Worm (Caenorhabditis elegans) whole organism, young adult: ENCODE results near the gene rips-1.

Experiments
- B0035.1 ChIP-seq: sonication (generic microtip); optimal IDR thresholded peaks from 2 replicates; lab custom pipeline; 2016; ENCODE audit warnings: missing genetic modification characterization, mild to moderate bottlenecking, missing compliant biosample characterization, missing genotype, missing genetic modification reagents
- B0336.3 ChIP-seq: fragments of 200-800 bp; sonication (Bioruptor generic); IDR thresholded peaks from 2 replicates; pipeline ENCODE4 v1.3.6; 2022; ENCODE audit warnings: missing genetic modification characterization, missing compliant biosample characterization
- F10E7.11 ChIP-seq: sonication (generic microtip); optimal IDR thresholded peaks from 2 replicates; lab custom pipeline; 2017; ENCODE audit warnings: mild to moderate bottlenecking, missing genetic modification characterization, moderate library complexity, missing compliant biosample characterization
- K11D2.4 ChIP-seq: fragments of 200-800 bp; sonication (Bioruptor generic); IDR thresholded peaks from 2 replicates; pipeline ENCODE4 v1.3.6; 2022; ENCODE audit warnings: missing genetic modification reagents, missing genetic modification characterization, missing compliant biosample characterization
- Y56A3A.18 ChIP-seq: fragments of 200-800 bp; sonication (Bioruptor generic); IDR thresholded peaks from 2 replicates; pipeline ENCODE4 v1.3.6; 2022; ENCODE audit warnings: missing genetic modification reagents, missing genetic modification characterization, missing compliant biosample characterization
- attf-5 ChIP-seq: fragments of 200-800 bp; sonication (Bioruptor generic); optimal IDR thresholded peaks from 2 replicates; lab custom pipeline; 2018; ENCODE audit warnings: mild to moderate bottlenecking, missing genetic modification characterization, missing compliant biosample characterization
- bed-1 ChIP-seq: fragments of 200-800 bp; sonication (Bioruptor generic); IDR thresholded peaks from 2 replicates; pipeline ENCODE4 v1.3.6; 2022; ENCODE audit warnings: missing genetic modification reagents, missing genetic modification characterization, missing compliant biosample characterization
- cebp-1 ChIP-seq, 2 experiments: fragments of 200-800 bp in 1 of 2; sonication (Bioruptor generic) in 1 of 2; sonication (generic microtip) in 1 of 2; IDR thresholded peaks in 1 of 2; optimal IDR thresholded peaks in 1 of 2; 2 replicates each; pipeline versions ENCODE4 v1.3.6 to Lab custom; 2017 to 2022; ENCODE audit warnings: missing compliant biosample characterization in 2 of 2, missing genetic modification characterization in 2 of 2, mild to moderate bottlenecking in 1 of 2, missing genetic modification reagents in 1 of 2, moderate library complexity in 1 of 2
- ceh-27 ChIP-seq: fragments of 200-800 bp; sonication (Bioruptor generic); optimal IDR thresholded peaks from 2 replicates; lab custom pipeline; 2018; ENCODE audit warnings: mild to moderate bottlenecking, missing genetic modification characterization, moderate library complexity, missing compliant biosample characterization
- ceh-91 ChIP-seq: fragments of 200-800 bp; sonication (Bioruptor generic); IDR thresholded peaks from 2 replicates; pipeline ENCODE4 v1.3.6; 2022; ENCODE audit warnings: missing genetic modification reagents, missing genetic modification characterization, missing compliant biosample characterization
- die-1 ChIP-seq: sonication (generic microtip); optimal IDR thresholded peaks from 2 replicates; lab custom pipeline; 2016; ENCODE audit warnings: missing genotype, mild to moderate bottlenecking, missing genetic modification characterization, missing compliant biosample characterization
- dpff-1 ChIP-seq: sonication (generic microtip); optimal IDR thresholded peaks from 2 replicates; lab custom pipeline; 2017; ENCODE audit warnings: mild to moderate bottlenecking, missing genetic modification characterization, missing compliant biosample characterization
- egl-18 ChIP-seq: fragments of 200-800 bp; sonication (Bioruptor generic); IDR thresholded peaks from 2 replicates; pipeline ENCODE4 v1.3.6; 2022; ENCODE audit warnings: missing genetic modification reagents, missing genetic modification characterization, missing compliant biosample characterization
- egl-44 ChIP-seq: fragments of 200-800 bp; sonication (Bioruptor generic); IDR thresholded peaks from 2 replicates; pipeline ENCODE4 v1.3.6; 2022; ENCODE audit warnings: missing genetic modification reagents, missing genetic modification characterization, missing compliant biosample characterization
- ets-4 ChIP-seq: fragments of 200-800 bp; sonication (Bioruptor generic); optimal IDR thresholded peaks from 2 replicates; lab custom pipeline; 2018; ENCODE audit warnings: mild to moderate bottlenecking, missing genetic modification characterization, missing compliant biosample characterization
- hmg-1.2 ChIP-seq: fragments of 200-800 bp; sonication (Bioruptor generic); IDR thresholded peaks from 2 replicates; pipeline ENCODE4 v1.3.6; 2022; ENCODE audit warnings: missing genetic modification reagents, missing genetic modification characterization, missing compliant biosample characterization
- hmg-20 ChIP-seq: fragments of 200-800 bp; sonication (Bioruptor generic); IDR thresholded peaks from 2 replicates; pipeline ENCODE4 v1.3.6; 2022; ENCODE audit warnings: missing genetic modification reagents, missing genetic modification characterization, missing compliant biosample characterization
- hrde-1 ChIP-seq: sonication (generic microtip); optimal IDR thresholded peaks from 2 replicates; lab custom pipeline; 2016; ENCODE audit warnings: missing genetic modification characterization, mild to moderate bottlenecking, missing compliant biosample characterization, moderate library complexity, missing genotype, missing genetic modification reagents, borderline replicate concordance
- hsf-1 ChIP-seq: fragments of 200-800 bp; sonication (Bioruptor generic); IDR thresholded peaks from 2 replicates; pipeline ENCODE4 v1.3.6; 2022; ENCODE audit warnings: missing genetic modification reagents, missing genetic modification characterization, missing compliant biosample characterization
- lin-26 ChIP-seq: fragments of 200-800 bp; sonication (Bioruptor generic); IDR thresholded peaks from 2 replicates; pipeline ENCODE4 v1.3.6; 2022; ENCODE audit warnings: missing genetic modification reagents, missing genetic modification characterization, missing compliant biosample characterization
- lin-54 ChIP-seq: fragments of 200-800 bp; sonication (Bioruptor generic); optimal IDR thresholded peaks from 2 replicates; lab custom pipeline; 2018; ENCODE audit warnings: mild to moderate bottlenecking, missing genetic modification characterization, missing compliant biosample characterization
- lsy-27 ChIP-seq: sonication (generic microtip); optimal IDR thresholded peaks from 2 replicates; lab custom pipeline; 2017; ENCODE audit warnings: missing genetic modification characterization, mild to moderate bottlenecking, missing compliant biosample characterization, antibody characterized with exemption, missing genotype, borderline replicate concordance; ENCODE audit not compliant: insufficient read depth
- madf-3 ChIP-seq: fragments of 200-800 bp; sonication (Bioruptor generic); IDR thresholded peaks from 2 replicates; pipeline ENCODE4 v1.3.6; 2022; ENCODE audit warnings: missing genetic modification reagents, missing genetic modification characterization, missing compliant biosample characterization
- madf-6 ChIP-seq: fragments of 200-800 bp; sonication (Bioruptor generic); IDR thresholded peaks from 2 replicates; pipeline ENCODE4 v1.3.6; 2022; ENCODE audit warnings: missing genetic modification reagents, missing genetic modification characterization, missing compliant biosample characterization
- mel-28 ChIP-seq: sonication (generic microtip); optimal IDR thresholded peaks from 2 replicates; lab custom pipeline; 2016; ENCODE audit warnings: borderline replicate concordance, mild to moderate bottlenecking, missing genetic modification characterization, missing compliant biosample characterization
- mes-4 ChIP-seq: sonication (generic microtip); optimal IDR thresholded peaks from 2 replicates; lab custom pipeline; 2016; ENCODE audit warnings: missing genotype, missing genetic modification characterization, missing compliant biosample characterization
- mxl-1 ChIP-seq: sonication (generic microtip); optimal IDR thresholded peaks from 2 replicates; lab custom pipeline; 2016; ENCODE audit warnings: missing genetic modification characterization, missing compliant biosample characterization
- nfya-1 ChIP-seq: sonication (generic microtip); optimal IDR thresholded peaks from 2 replicates; lab custom pipeline; 2017; ENCODE audit warnings: antibody characterized with exemption, missing compliant biosample characterization, missing genetic modification characterization, borderline replicate concordance; ENCODE audit not compliant: insufficient read depth
- nhr-179 ChIP-seq: sonication (generic microtip); optimal IDR thresholded peaks from 2 replicates; lab custom pipeline; 2016; ENCODE audit warnings: mild to moderate bottlenecking, missing genetic modification characterization, missing compliant biosample characterization
- nhr-80 ChIP-seq: sonication (generic microtip); optimal IDR thresholded peaks from 2 replicates; lab custom pipeline; 2016; ENCODE audit warnings: missing genetic modification characterization, missing compliant biosample characterization
- pha-4 ChIP-seq: fragments of 150-350 bp; sonication (generic microtip); optimal IDR thresholded peaks from 2 replicates; lab custom pipeline; 2014; ENCODE audit warnings: missing biosample characterization, missing genetic modification reagents, missing genetic modification characterization
- sdz-38 ChIP-seq: sonication (generic microtip); optimal IDR thresholded peaks from 2 replicates; lab custom pipeline; 2016; ENCODE audit warnings: missing genotype, missing genetic modification characterization, missing compliant biosample characterization
- snpc-1.1 ChIP-seq: sonication (generic microtip); optimal IDR thresholded peaks from 2 replicates; lab custom pipeline; 2017; ENCODE audit warnings: missing genetic modification characterization, mild to moderate bottlenecking, missing compliant biosample characterization, antibody characterized with exemption, moderate library complexity, missing genotype, missing genetic modification reagents; ENCODE audit not compliant: insufficient read depth
- snpc-4 ChIP-seq, 5 experiments: fragments of 150-350 bp in 1 of 5; sonication (generic microtip) in 4 of 5; optimal IDR thresholded peaks; 2 replicates each; lab custom pipeline; 2014 to 2018; ENCODE audit warnings: missing genetic modification characterization in 5 of 5, missing biosample characterization in 3 of 5, antibody characterized with exemption in 2 of 5, mild to moderate bottlenecking in 2 of 5, missing compliant biosample characterization in 2 of 5, missing genotype in 2 of 5, moderate library complexity in 2 of 5, missing genetic modification reagents in 1 of 5
- tbp1 ChIP-seq: fragments of 200-800 bp; sonication (Bioruptor generic); optimal IDR thresholded peaks from 2 replicates; lab custom pipeline; 2018; ENCODE audit warnings: mild to moderate bottlenecking, missing genetic modification characterization, missing compliant biosample characterization
- tbx-9 ChIP-seq: sonication (generic microtip); optimal IDR thresholded peaks from 2 replicates; lab custom pipeline; 2016; ENCODE audit warnings: borderline replicate concordance, missing genetic modification characterization, inconsistent platforms, missing compliant biosample characterization
- xnd-1 ChIP-seq: sonication (generic microtip); optimal IDR thresholded peaks from 2 replicates; lab custom pipeline; 2016; ENCODE audit warnings: missing genotype, missing genetic modification reagents, missing genetic modification characterization, missing compliant biosample characterization
- ztf-26 ChIP-seq: sonication (generic microtip); optimal IDR thresholded peaks from 2 replicates; lab custom pipeline; 2017; ENCODE audit warnings: missing genetic modification characterization, missing compliant biosample characterization
- ztf-28 ChIP-seq: fragments of 200-800 bp; sonication (Bioruptor generic); IDR thresholded peaks from 2 replicates; pipeline ENCODE4 v1.3.6; 2022; ENCODE audit warnings: missing genetic modification reagents, missing genetic modification characterization, missing compliant biosample characterization

The rips-1 gene

DNA sequence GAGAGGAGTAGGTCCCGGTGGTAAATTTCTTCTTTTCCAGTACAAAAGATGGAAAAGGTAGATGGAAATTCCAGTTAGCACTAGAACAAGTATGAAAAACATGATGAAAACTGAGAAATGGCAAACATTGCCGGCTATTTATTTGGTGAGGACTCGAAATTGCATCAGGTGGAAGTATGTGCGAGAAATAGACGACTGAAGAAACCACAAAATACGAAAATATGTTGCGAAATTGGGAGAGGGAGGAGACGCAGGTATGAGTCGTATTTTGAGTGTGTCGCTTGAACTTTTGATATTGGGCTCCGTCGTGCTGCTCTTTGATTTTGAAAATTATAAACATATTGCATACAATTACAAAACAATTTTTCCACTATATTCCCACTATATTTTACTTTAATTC, 31.5 kb downstream of the rips-1 start, which contains the start of gene cyp-33C8:
Gene cyp-33C8, minus strand, starts transcription at position 200 of the 400 bp plus-strand sequence.
- TF ChIP-seq bed-1 (GFP tag; lab: Robert Waterston, UW) (no peak), tbx-9 (tag; lab: Kevin White, UChicago) (no peak), ceh-27 (GFP tag; lab: Kevin White, UChicago) (peak; percentile 10), lin-54 (GFP tag; lab: Kevin White, UChicago) (no peak), nfya-1 (no peak), hrde-1 (no peak), ceh-91 (GFP tag; lab: Robert Waterston, UW) (no peak), hmg-1.2 (GFP tag; lab: Robert Waterston, UW) (peak; percentile 6; the same call in 1 of the 2 replicates), hsf-1 (no peak), mel-28 (no peak), nhr-179 (tag; lab: Kevin White, UChicago) (no peak), die-1 (no peak), mes-4 (tag; lab: Kevin White, UChicago) (no peak), attf-5 (GFP tag; lab: Kevin White, UChicago) (peak; percentile 51), hmg-20 (GFP tag; lab: Robert Waterston, UW) (no peak), tbp1 (GFP tag; lab: Kevin White, UChicago) (no peak), nhr-80 (tag; lab: Kevin White, UChicago) (peak; percentile 31), dpff-1 (tag; lab: Kevin White, UChicago) (no peak), lin-26 (GFP tag; lab: Robert Waterston, UW) (no peak), Y56A3A.18 (GFP tag; lab: Robert Waterston, UW) (no peak), egl-44 (no peak), madf-6 (no peak), cebp-1 (GFP tag; IDR thresholded peaks at IDR 0.05; lab: Robert Waterston, UW) (peak; percentile 94), cebp-1 (tag; optimal IDR thresholded peaks at IDR 0.05; lab: Kevin White, UChicago) (peak; percentile 97), pha-4 (tag; lab: Kevin White, UChicago) (no peak)

- no peak for TF ChIP-seq snpc-4 (GFP tag; optimal IDR thresholded peaks at IDR 0.05; lab: Kevin White, UChicago)
- TF ChIP-seq snpc-4 (tag; optimal IDR thresholded peaks at IDR 0.05; lab: Kevin White, UChicago), result no peak
- TF ChIP-seq egl-18 (GFP tag; lab: Robert Waterston, UW), result no peak
- TF ChIP-seq hrde-1, result no peak
- no peak for TF ChIP-seq sdz-38
- TF ChIP-seq F10E7.11, result no peak
- TF ChIP-seq lsy-27, result no peak
- no peak for TF ChIP-seq snpc-1.1 (tag; lab: Kevin White, UChicago)
- TF ChIP-seq B0336.3 (GFP tag; lab: Robert Waterston, UW), result no peak
- TF ChIP-seq K11D2.4, result no peak
- no peak for TF ChIP-seq xnd-1
- TF ChIP-seq, all 124 proteins: peak for 0
Measured at ce11 chrV:3805499-3805898, 33.7 kb downstream of the rips-1 start, which contains the start of gene R08F11.4. Gene R08F11.4, minus strand, starts transcription at chrV:3805527.

DNA sequence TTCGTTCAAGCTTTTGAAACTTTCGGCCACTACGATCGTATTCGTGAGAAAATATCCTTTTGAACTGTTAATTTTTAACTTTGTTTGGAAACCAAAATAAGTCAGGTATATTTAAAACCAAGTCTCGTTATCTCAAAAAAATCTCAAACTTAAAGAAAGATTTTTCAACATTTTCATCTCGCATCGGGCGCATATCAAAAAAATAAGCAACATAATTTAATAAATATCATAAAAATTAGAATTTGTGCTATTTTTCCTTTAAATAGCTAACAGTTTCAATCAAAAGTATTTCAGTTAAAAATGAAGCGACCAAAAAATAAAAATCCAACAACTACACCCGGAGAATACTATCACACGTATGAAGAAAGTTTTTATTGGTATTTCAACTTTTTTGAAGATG, 34.1 kb downstream of the rips-1 start, which contains the start of gene srw-7:
Gene srw-7, plus strand, starts transcription at position 301 of the 400 bp plus-strand sequence.
- TF ChIP-seq ztf-26 (no peak), madf-3 (no peak), ets-4 (no peak), B0035.1 (tag; lab: Kevin White, UChicago) (no peak), mxl-1 (no peak), ztf-28 (GFP tag; lab: Robert Waterston, UW) (no peak), ceh-27 (GFP tag; lab: Kevin White, UChicago) (no peak)
